Worm (Caenorhabditis elegans) whole organism, mixed stage, embryonic: Measurements from ENCODE around the gene H01M10.2.

Source experiments
- bed-3 ChIP-seq: fragments of 200-800 bp; sonication (Bioruptor generic); optimal IDR thresholded peaks from 3 replicates; lab custom pipeline; 2018; ENCODE audit warnings: mild to moderate bottlenecking, missing genetic modification characterization, moderate library complexity, missing compliant biosample characterization
- blmp-1 ChIP-seq: fragments of 150-350 bp; optimal IDR thresholded peaks from 2 replicates; lab custom pipeline; 2014; ENCODE audit warnings: missing biosample characterization, missing genetic modification characterization
- ceh-39 ChIP-seq: fragments of 150-350 bp; optimal IDR thresholded peaks from 2 replicates; lab custom pipeline; 2014; ENCODE audit warnings: missing biosample characterization, missing genetic modification characterization
- elt-3 ChIP-seq: fragments of 150-350 bp; optimal IDR thresholded peaks from 2 replicates; lab custom pipeline; 2014; ENCODE audit warnings: missing biosample characterization, missing genetic modification characterization
- mab-5 ChIP-seq: fragments of 150-350 bp; optimal IDR thresholded peaks from 2 replicates; lab custom pipeline; 2014; ENCODE audit warnings: missing biosample characterization, missing genetic modification characterization
- nhr-237 ChIP-seq: fragments of 150-350 bp; optimal IDR thresholded peaks from 2 replicates; lab custom pipeline; 2014; ENCODE audit warnings: missing biosample characterization, missing genetic modification characterization
- nhr-28 ChIP-seq: fragments of 150-350 bp; optimal IDR thresholded peaks from 2 replicates; lab custom pipeline; 2014; ENCODE audit warnings: missing biosample characterization, missing genetic modification characterization
- snpc-4 ChIP-seq: fragments of 150-350 bp; optimal IDR thresholded peaks from 2 replicates; lab custom pipeline; 2014; ENCODE audit warnings: missing biosample characterization, missing genetic modification characterization
- unc-39 ChIP-seq: fragments of 150-350 bp; optimal IDR thresholded peaks from 2 replicates; lab custom pipeline; 2014; ENCODE audit warnings: missing biosample characterization, missing genetic modification characterization
- ztf-11 ChIP-seq: fragments of 150-350 bp; optimal IDR thresholded peaks from 2 replicates; lab custom pipeline; 2014; ENCODE audit warnings: missing biosample characterization, missing genetic modification characterization

DNA sequence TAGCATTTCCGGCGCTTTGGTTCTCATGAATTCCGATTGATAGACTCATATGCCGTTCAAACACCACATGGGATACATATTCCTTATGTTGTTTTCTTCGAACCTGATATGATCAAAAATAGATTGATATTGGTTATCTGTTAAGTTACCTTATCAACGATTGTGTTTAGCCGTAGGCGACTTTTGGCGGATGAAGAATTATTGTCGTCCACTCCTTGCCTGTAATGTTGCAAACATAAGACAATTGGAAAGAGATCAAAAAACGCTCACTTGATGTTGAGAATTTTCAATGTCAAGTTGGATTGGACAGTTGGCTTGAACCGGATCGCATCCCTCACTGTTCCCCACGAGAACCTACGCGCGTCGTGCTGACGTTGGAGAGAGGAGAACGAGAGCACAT lies 17.8 kb downstream of the H01M10.2 start:
- TF ChIP-seq ceh-39 (tag; lab: Kevin White, UChicago) (no peak), mab-5 (no peak), nhr-28 (tag; lab: Kevin White, UChicago) (no peak), bed-3 (GFP tag; lab: Kevin White, UChicago) (no peak), ztf-11 (no peak), nhr-237 (tag; lab: Kevin White, UChicago) (no peak), blmp-1 (tag; lab: Kevin White, UChicago) (no peak), snpc-4 (tag; lab: Kevin White, UChicago) (no peak), unc-39 (no peak), elt-3 (tag; lab: Kevin White, UChicago) (no peak)
